Fruit fly (Drosophila melanogaster) whole organism, prepupa: ENCODE results near the gene RpS29.
A peak's percentile ranks its signal among the peaks of the same experiment; 100 is the strongest.

Experiments
- Blimp-1 ChIP-seq: fragments of 200-800 bp; sonication (Bioruptor generic); optimal IDR thresholded peaks from 3 replicates; lab custom pipeline; 2017; ENCODE audit warnings: missing biosample characterization, missing genetic modification characterization, mild to moderate bottlenecking, moderate library complexity, missing genetic modification reagents
- CG10669 ChIP-seq: fragments of 200-800 bp; sonication (Bioruptor generic); optimal IDR thresholded peaks from 3 replicates; lab custom pipeline; 2018; ENCODE audit warnings: missing biosample characterization, mild to moderate bottlenecking, missing genetic modification characterization, moderate library complexity
- CG11294 ChIP-seq: fragments of 200-800 bp; sonication (Bioruptor generic); IDR thresholded peaks from 2 replicates; pipeline ENCODE4 v1.3.6; 2022; ENCODE audit warnings: missing biosample characterization, missing genetic modification characterization
- CG11902 ChIP-seq: fragments of 200-800 bp; sonication (Bioruptor generic); optimal IDR thresholded peaks from 3 replicates; lab custom pipeline; 2016; ENCODE audit warnings: missing biosample characterization, missing genetic modification characterization
- CG1621 ChIP-seq: fragments of 200-800 bp; sonication (Bioruptor generic); optimal IDR thresholded peaks from 3 replicates; lab custom pipeline; 2018; ENCODE audit warnings: missing biosample characterization, mild to moderate bottlenecking, missing genetic modification characterization
- CG16779 ChIP-seq: fragments of 200-800 bp; sonication (Bioruptor generic); optimal IDR thresholded peaks from 3 replicates; lab custom pipeline; 2017; ENCODE audit warnings: missing biosample characterization, mild to moderate bottlenecking, missing genetic modification characterization
- CG3032 ChIP-seq: fragments of 200-800 bp; optimal IDR thresholded peaks from 2 replicates; lab custom pipeline; 2019; ENCODE audit warnings: missing biosample characterization, mild to moderate bottlenecking, missing genetic modification characterization, moderate library complexity
- CG31627 ChIP-seq: fragments of 200-800 bp; sonication (Bioruptor generic); optimal IDR thresholded peaks from 3 replicates; lab custom pipeline; 2016; ENCODE audit warnings: missing biosample characterization, missing genetic modification characterization
- CG32006 ChIP-seq: fragments of 200-800 bp; sonication (Bioruptor generic); optimal IDR thresholded peaks from 3 replicates; lab custom pipeline; 2017; ENCODE audit warnings: missing biosample characterization, mild to moderate bottlenecking, missing genetic modification characterization
- CG34406 ChIP-seq: fragments of 200-800 bp; sonication (Bioruptor generic); optimal IDR thresholded peaks from 3 replicates; lab custom pipeline; 2016; ENCODE audit warnings: missing biosample characterization, missing genetic modification characterization
- CG3919 ChIP-seq: fragments of 200-800 bp; sonication (Bioruptor generic); optimal IDR thresholded peaks from 3 replicates; lab custom pipeline; 2016; ENCODE audit warnings: missing biosample characterization, missing genetic modification characterization
- CG4318 ChIP-seq: fragments of 200-800 bp; sonication (Bioruptor generic); optimal IDR thresholded peaks from 3 replicates; lab custom pipeline; 2017; ENCODE audit warnings: missing biosample characterization, mild to moderate bottlenecking, missing genetic modification characterization
- CG6163 ChIP-seq: fragments of 200-800 bp; sonication (Bioruptor generic); IDR thresholded peaks from 3 replicates; pipeline ENCODE4 v1.3.6; 2022; ENCODE audit warnings: missing biosample characterization, missing genetic modification characterization
- CG6276 ChIP-seq: fragments of 200-800 bp; sonication (Bioruptor generic); optimal IDR thresholded peaks from 2 replicates; lab custom pipeline; 2017; ENCODE audit warnings: missing biosample characterization, mild to moderate bottlenecking, missing genetic modification characterization
- CG6792 ChIP-seq: fragments of 200-800 bp; sonication (Bioruptor generic); optimal IDR thresholded peaks from 3 replicates; lab custom pipeline; 2016; ENCODE audit warnings: missing biosample characterization, missing genetic modification characterization
- CG6808 ChIP-seq: fragments of 200-800 bp; sonication (Bioruptor generic); optimal IDR thresholded peaks from 3 replicates; lab custom pipeline; 2017; ENCODE audit warnings: missing biosample characterization, missing genetic modification characterization, mild to moderate bottlenecking, moderate library complexity, missing genetic modification reagents
- CG8119 ChIP-seq: fragments of 200-800 bp; sonication (Bioruptor generic); IDR thresholded peaks from 3 replicates; pipeline ENCODE4 v1.3.6; 2022; ENCODE audit warnings: missing biosample characterization, missing genetic modification characterization
- CG8319 ChIP-seq: fragments of 200-800 bp; sonication (Bioruptor generic); optimal IDR thresholded peaks from 3 replicates; lab custom pipeline; 2016; ENCODE audit warnings: missing biosample characterization, missing genetic modification characterization
- CG8632 ChIP-seq: fragments of 200-800 bp; sonication (Bioruptor generic); optimal IDR thresholded peaks from 3 replicates; lab custom pipeline; 2016; ENCODE audit warnings: missing biosample characterization, missing genetic modification characterization
- CG9139 ChIP-seq: fragments of 200-800 bp; sonication (Bioruptor generic); optimal IDR thresholded peaks from 3 replicates; lab custom pipeline; 2017; ENCODE audit warnings: missing biosample characterization, mild to moderate bottlenecking, missing genetic modification characterization
- Eip75B ChIP-seq: fragments of 200-800 bp; sonication (Bioruptor generic); optimal IDR thresholded peaks from 3 replicates; lab custom pipeline; 2016; ENCODE audit warnings: missing biosample characterization, missing genetic modification characterization
- Eip78C ChIP-seq: fragments of 200-800 bp; sonication (Bioruptor generic); peaks from one replicate; lab custom pipeline; 2016; ENCODE audit warnings: missing biosample characterization, missing genetic modification characterization
- Eip93F ChIP-seq: fragments of 200-800 bp; sonication (Bioruptor generic); optimal IDR thresholded peaks from 2 replicates; lab custom pipeline; 2016; ENCODE audit warnings: missing biosample characterization, mild to moderate bottlenecking, missing genetic modification characterization
- Ets96B ChIP-seq: fragments of 200-800 bp; optimal IDR thresholded peaks from 2 replicates; lab custom pipeline; 2019; ENCODE audit warnings: missing biosample characterization, mild to moderate bottlenecking, missing genetic modification characterization, moderate library complexity
- Gug ChIP-seq: fragments of 200-800 bp; sonication (Bioruptor generic); IDR thresholded peaks from 2 replicates; pipeline ENCODE4 v1.3.6; 2022; ENCODE audit warnings: missing biosample characterization, missing genetic modification characterization
- Hr38 ChIP-seq: sonication (Bioruptor generic); optimal IDR thresholded peaks from 2 replicates; lab custom pipeline; 2016; ENCODE audit warnings: missing biosample characterization, missing genetic modification characterization
- Hr39 ChIP-seq: fragments of 200-800 bp; sonication (Bioruptor generic); optimal IDR thresholded peaks from 2 replicates; lab custom pipeline; 2016; ENCODE audit warnings: missing biosample characterization, missing genetic modification characterization
- Hr4 ChIP-seq: fragments of 200-800 bp; sonication (Bioruptor generic); optimal IDR thresholded peaks from 3 replicates; lab custom pipeline; 2016; ENCODE audit warnings: missing biosample characterization, missing genetic modification characterization
- Lpt ChIP-seq: fragments of 200-800 bp; sonication (Bioruptor generic); optimal IDR thresholded peaks from 3 replicates; lab custom pipeline; 2016; ENCODE audit warnings: missing biosample characterization, missing genetic modification characterization
- Met ChIP-seq: fragments of 200-800 bp; sonication (Bioruptor generic); optimal IDR thresholded peaks from 3 replicates; lab custom pipeline; 2016; ENCODE audit warnings: missing biosample characterization, missing genetic modification characterization
- OdsH ChIP-seq: fragments of 200-800 bp; sonication (Bioruptor generic); optimal IDR thresholded peaks from 3 replicates; lab custom pipeline; 2016; ENCODE audit warnings: missing biosample characterization, missing genetic modification characterization
- Sox15 ChIP-seq: fragments of 200-800 bp; sonication (Bioruptor generic); optimal IDR thresholded peaks from 3 replicates; lab custom pipeline; 2016; ENCODE audit warnings: missing biosample characterization, missing genetic modification characterization
- achi ChIP-seq: fragments of 200-800 bp; sonication (Bioruptor generic); optimal IDR thresholded peaks from 3 replicates; lab custom pipeline; 2016; ENCODE audit warnings: missing biosample characterization, missing genetic modification characterization
- acj6 ChIP-seq: fragments of 200-800 bp; sonication (Bioruptor generic); optimal IDR thresholded peaks from 3 replicates; lab custom pipeline; 2016; ENCODE audit warnings: missing biosample characterization, missing genetic modification characterization
- dac ChIP-seq: fragments of 200-800 bp; sonication (Bioruptor generic); optimal IDR thresholded peaks from 2 replicates; lab custom pipeline; 2017; ENCODE audit warnings: missing biosample characterization, mild to moderate bottlenecking, missing genetic modification characterization
- esn ChIP-seq: fragments of 200-800 bp; sonication (Bioruptor generic); optimal IDR thresholded peaks from 2 replicates; lab custom pipeline; 2016; ENCODE audit warnings: missing biosample characterization, mild to moderate bottlenecking, missing genetic modification characterization, moderate library complexity
- lz ChIP-seq: fragments of 200-800 bp; sonication (Bioruptor generic); optimal IDR thresholded peaks from 3 replicates; lab custom pipeline; 2016; ENCODE audit warnings: missing biosample characterization, missing genetic modification characterization
- salr ChIP-seq, 2 experiments: fragments of 200-800 bp; sonication (Bioruptor generic); optimal IDR thresholded peaks; 3 replicates each; lab custom pipeline; 2016 to 2018; ENCODE audit warnings: missing biosample characterization in 2 of 2, missing genetic modification characterization in 2 of 2, mild to moderate bottlenecking in 1 of 2
- ss ChIP-seq, 2 experiments: fragments of 200-800 bp; sonication (Bioruptor generic); optimal IDR thresholded peaks; 2 replicates in 1 of 2; 3 replicates in 1 of 2; lab custom pipeline; 2017 to 2018; ENCODE audit warnings: mild to moderate bottlenecking in 2 of 2, missing biosample characterization in 2 of 2, missing genetic modification characterization in 2 of 2, moderate library complexity in 1 of 2

RpS29 gene

DNA sequence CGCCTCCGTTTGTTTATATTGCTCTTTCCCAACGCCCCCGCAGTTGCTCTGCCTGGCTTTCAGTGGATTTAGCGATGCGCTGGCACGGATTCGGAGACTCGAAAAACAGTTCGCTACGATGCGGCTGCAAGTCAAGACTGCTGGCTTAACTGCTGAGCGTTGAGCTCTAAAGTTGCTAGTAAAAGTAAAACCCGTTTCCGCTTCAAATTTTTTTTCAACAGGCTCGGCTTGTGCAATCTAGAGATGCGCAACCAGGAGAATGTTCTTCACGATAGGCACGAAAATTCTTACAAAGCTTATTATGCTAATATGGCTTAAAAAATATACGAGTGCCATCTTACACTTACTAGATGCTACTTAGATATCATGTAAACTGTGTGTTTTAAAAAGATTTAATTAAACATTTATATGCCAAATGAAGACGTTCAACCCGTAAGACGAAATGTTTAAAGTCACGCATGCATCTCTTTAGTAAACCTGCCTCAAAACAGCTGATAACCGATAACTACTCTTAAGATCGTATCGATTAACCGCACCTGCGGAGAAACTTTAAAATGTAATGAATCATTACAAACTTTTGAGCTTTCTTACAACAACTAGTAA is 30.5 kb upstream of the RpS29 start, which contains the start of gene CG12948 (continued):
- no peak for TF ChIP-seq CG8632
- TF ChIP-seq CG3032 (tag; lab: Kevin White, UChicago), result peak; percentile 64
- TF ChIP-seq OdsH (GFP tag; lab: Kevin White, UChicago), result no peak
- TF ChIP-seq Hr4, result no peak
- no peak for TF ChIP-seq CG34406
- peak; percentile 50 for TF ChIP-seq CG1621
- TF ChIP-seq CG9139, result no peak
- TF ChIP-seq Hr39, result no peak
- TF ChIP-seq Lpt, result peak; percentile 51
- TF ChIP-seq Sox15 (GFP tag; lab: Kevin White, UChicago), result no peak
- no peak for TF ChIP-seq Met (GFP tag; lab: Kevin White, UChicago)
- no peak for TF ChIP-seq CG6808 (GFP tag; lab: Kevin White, UChicago)
- TF ChIP-seq CG6792, result peak; percentile 49
- TF ChIP-seq Blimp-1 (GFP tag; lab: Kevin White, UChicago), result peak; percentile 45
- TF ChIP-seq CG8119 (GFP tag; lab: Robert Waterston, UW), result peak; percentile 48; the same call in 1 of the 3 replicates
- TF ChIP-seq salr (GFP tag; optimal IDR thresholded peaks at IDR 0.05; lab: Kevin White, UChicago), result no peak
- no peak for TF ChIP-seq CG6276 (GFP tag; lab: Kevin White, UChicago)
- TF ChIP-seq CG16779, result no peak
- no peak for TF ChIP-seq CG3919
- no peak for TF ChIP-seq CG32006 (GFP tag; lab: Kevin White, UChicago)
- no peak for TF ChIP-seq CG11294
- no peak for TF ChIP-seq Ets96B (tag; lab: Kevin White, UChicago)
- TF ChIP-seq CG31627 (GFP tag; lab: Kevin White, UChicago), result peak; percentile 60
- TF ChIP-seq esn, result peak; percentile 80
- no peak for TF ChIP-seq achi (GFP tag; lab: Kevin White, UChicago)

DNA sequence ATGACTTTTGCATAAGTTTGCCTTT is 30.2 kb upstream of the RpS29 start, which contains the start of gene PpD3:
TSS of gene PpD3 (plus strand) at position 1 of the 25 bp plus-strand sequence.
- TF ChIP-seq Eip93F (GFP tag; lab: Kevin White, UChicago) (no peak), CG6163 (GFP tag; lab: Robert Waterston, UW) (no peak), Lpt (no peak), CG10669 (no peak), CG1621 (no peak), CG8632 (no peak), CG34406 (no peak)

DNA sequence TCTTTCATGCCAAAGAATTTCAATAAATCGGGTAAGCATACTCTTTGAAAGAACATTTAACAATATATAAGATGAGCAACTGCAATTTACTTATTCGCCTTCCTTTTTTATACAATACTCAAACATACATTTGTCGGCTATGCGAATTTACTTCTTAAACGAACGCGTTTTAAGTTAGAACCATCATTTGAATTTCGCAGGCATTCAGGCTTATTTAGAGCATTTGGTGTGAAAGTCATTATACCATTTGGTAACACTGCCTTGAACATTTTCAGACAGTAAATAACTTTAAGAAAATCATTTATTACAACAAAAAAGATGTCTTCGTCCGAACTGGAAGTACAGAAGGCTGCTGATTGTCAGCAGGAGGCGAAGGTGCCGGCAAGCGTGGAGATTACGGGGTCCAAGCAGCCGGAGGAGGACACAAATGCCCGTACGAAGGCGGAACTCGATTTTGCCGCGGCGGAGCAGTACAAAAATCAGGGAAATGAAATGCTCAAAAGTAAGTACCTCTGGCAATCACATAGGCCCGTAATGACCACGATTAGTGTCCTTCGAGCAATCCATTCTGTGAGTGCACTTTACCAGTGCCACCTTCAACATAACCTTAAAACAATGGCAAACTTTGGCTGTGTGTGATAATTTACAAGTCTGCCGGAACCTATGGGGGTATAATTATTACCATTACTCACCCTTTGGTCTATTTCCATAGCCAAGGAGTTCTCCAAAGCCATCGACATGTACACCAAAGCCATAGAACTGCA is 29.8 kb upstream of the RpS29 start:
- TF ChIP-seq CG16779 (no peak), CG32006 (GFP tag; lab: Kevin White, UChicago) (no peak), CG10669 (no peak), CG8319 (GFP tag; lab: Kevin White, UChicago) (no peak), Eip75B (GFP tag; lab: Kevin White, UChicago) (no peak), acj6 (no peak), Gug (GFP tag; lab: Robert Waterston, UW) (no peak), CG6163 (GFP tag; lab: Robert Waterston, UW) (no peak), dac (no peak)

DNA sequence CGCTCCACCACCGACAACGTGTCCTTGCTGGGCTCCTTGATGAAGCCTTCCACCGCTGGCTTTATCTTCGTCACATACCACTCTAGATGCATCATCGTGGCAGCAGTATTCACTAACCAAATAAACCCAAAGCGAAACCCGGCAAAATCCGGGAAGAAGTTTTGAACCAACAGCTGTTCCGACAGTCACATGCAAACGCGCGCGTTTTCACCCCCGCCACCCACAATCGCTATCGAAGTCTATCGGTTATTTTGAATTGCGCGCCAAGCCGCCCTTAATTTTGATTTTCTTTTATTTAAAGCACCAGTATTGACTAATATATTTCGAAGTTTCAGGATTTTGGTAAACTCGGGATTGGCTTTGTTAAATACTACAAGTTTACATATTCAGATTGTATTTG is 23.4 kb upstream of the RpS29 start, which contains the start of gene Tti1:
TSS of gene Tti1 (minus strand) at position 200 of the 400 bp plus-strand sequence.
- TF ChIP-seq Ets96B (tag; lab: Kevin White, UChicago) (no peak), CG11294 (no peak), dac (no peak), Eip75B (GFP tag; lab: Kevin White, UChicago) (no peak), CG3919 (no peak), CG4318 (no peak), Hr38 (GFP tag; lab: Kevin White, UChicago) (no peak), lz (GFP tag; lab: Kevin White, UChicago) (no peak), CG11902 (GFP tag; lab: Kevin White, UChicago) (no peak), CG34406 (no peak), CG6276 (GFP tag; lab: Kevin White, UChicago) (no peak), CG6163 (GFP tag; lab: Robert Waterston, UW) (no peak), CG6792 (no peak), salr (GFP tag; optimal IDR thresholded peaks at IDR 0.05; lab: Kevin White, UChicago) (no peak), Eip78C (GFP tag; lab: Kevin White, UChicago) (no peak), ss (GFP tag; optimal IDR thresholded peaks at IDR 0.05; lab: Kevin White, UChicago) (no peak), achi (GFP tag; lab: Kevin White, UChicago) (no peak)
- TF ChIP-seq, all 60 proteins: peak for 0
